Worm (Caenorhabditis elegans) whole organism, L3 larva: ENCODE data around the gene zif-1.
A peak's percentile ranks its signal among the peaks of the same experiment; 100 is the strongest.

Experiments used
- R02D3.7 ChIP-seq: fragments of 150-350 bp; optimal IDR thresholded peaks from 2 replicates; lab custom pipeline; 2014; ENCODE audit warnings: missing biosample characterization, missing genetic modification characterization
- ZK546.5 ChIP-seq: sonication (generic microtip); optimal IDR thresholded peaks from 2 replicates; lab custom pipeline; 2017; ENCODE audit warnings: missing biosample characterization, missing genetic modification characterization
- ama-1 ChIP-seq: fragments of 150-350 bp; optimal IDR thresholded peaks from 2 replicates; lab custom pipeline; 2018
- ceh-28 ChIP-seq: fragments of 150-350 bp; optimal IDR thresholded peaks from 2 replicates; lab custom pipeline; 2014; ENCODE audit warnings: missing biosample characterization, missing genetic modification reagents, missing genetic modification characterization
- ceh-82 ChIP-seq: fragments of 150-350 bp; optimal IDR thresholded peaks from 2 replicates; lab custom pipeline; 2014; ENCODE audit warnings: missing biosample characterization, missing genetic modification characterization
- ceh-9 ChIP-seq: sonication (generic microtip); optimal IDR thresholded peaks from 2 replicates; lab custom pipeline; 2018; ENCODE audit warnings: missing biosample characterization, missing genetic modification characterization
- egl-5 ChIP-seq: fragments of 150-350 bp; optimal IDR thresholded peaks from 2 replicates; lab custom pipeline; 2017; ENCODE audit warnings: missing biosample characterization, missing genetic modification reagents, missing genetic modification characterization, inconsistent platforms
- elt-1 ChIP-seq: fragments of 150-350 bp; optimal IDR thresholded peaks from 2 replicates; lab custom pipeline; 2014; ENCODE audit warnings: missing biosample characterization, missing genetic modification characterization
- elt-2 ChIP-seq: sonication (generic microtip); optimal IDR thresholded peaks from 2 replicates; lab custom pipeline; 2016; ENCODE audit warnings: missing genetic modification reagents, mild to moderate bottlenecking, missing genetic modification characterization, missing compliant biosample characterization
- elt-3 ChIP-seq, 3 experiments: fragments of 150-350 bp in 1 of 3; sonication (generic microtip) in 2 of 3; optimal IDR thresholded peaks; 2 replicates in 2 of 3; 4 replicates in 1 of 3; lab custom pipeline; 2014 to 2017; ENCODE audit warnings: missing biosample characterization in 3 of 3, missing genetic modification characterization in 3 of 3
- eor-1 ChIP-seq, 2 experiments: fragments of 150-350 bp; optimal IDR thresholded peaks; 2 replicates each; lab custom pipeline; 2014 to 2018; ENCODE audit warnings: missing biosample characterization in 2 of 2, missing genetic modification characterization in 2 of 2
- fkh-10 ChIP-seq: sonication (generic microtip); optimal IDR thresholded peaks from 2 replicates; lab custom pipeline; 2017; ENCODE audit warnings: missing biosample characterization, missing genetic modification reagents, missing genetic modification characterization
- fkh-2 ChIP-seq: fragments of 150-350 bp; optimal IDR thresholded peaks from 2 replicates; lab custom pipeline; 2014; ENCODE audit warnings: missing biosample characterization, missing genetic modification reagents, missing genetic modification characterization
- fos-1 ChIP-seq: fragments of 150-350 bp; optimal IDR thresholded peaks from 2 replicates; lab custom pipeline; 2014; ENCODE audit warnings: missing biosample characterization, missing genetic modification characterization
- hmg-11 ChIP-seq: sonication (generic microtip); optimal IDR thresholded peaks from 2 replicates; lab custom pipeline; 2016; ENCODE audit warnings: missing genetic modification characterization, missing compliant biosample characterization
- jun-1 ChIP-seq: fragments of 150-350 bp; optimal IDR thresholded peaks from 2 replicates; lab custom pipeline; 2014; ENCODE audit warnings: missing biosample characterization, missing genetic modification reagents, missing genetic modification characterization
- lin-15B ChIP-seq: fragments of 150-350 bp; optimal IDR thresholded peaks from 2 replicates; lab custom pipeline; 2014; ENCODE audit warnings: missing biosample characterization, missing genetic modification characterization
- lin-39 ChIP-seq: fragments of 150-350 bp; optimal IDR thresholded peaks from 2 replicates; lab custom pipeline; 2018; ENCODE audit warnings: missing biosample characterization, missing genetic modification reagents, missing genetic modification characterization
- mdl-1 ChIP-seq: fragments of 150-350 bp; optimal IDR thresholded peaks from 2 replicates; lab custom pipeline; 2014; ENCODE audit warnings: missing biosample characterization, missing genetic modification characterization
- mml-1 ChIP-seq: fragments of 150-350 bp; sonication (generic microtip); optimal IDR thresholded peaks from 3 replicates; lab custom pipeline; 2014; ENCODE audit warnings: missing biosample characterization, missing genetic modification characterization
- nfya-1 ChIP-seq: sonication (generic microtip); optimal IDR thresholded peaks from 2 replicates; lab custom pipeline; 2017; ENCODE audit warnings: missing genetic modification characterization, mild to moderate bottlenecking, missing compliant biosample characterization, antibody characterized with exemption, moderate library complexity; ENCODE audit not compliant: insufficient read depth
- nhr-12 ChIP-seq: fragments of 150-350 bp; optimal IDR thresholded peaks from 2 replicates; lab custom pipeline; 2014; ENCODE audit warnings: missing biosample characterization, missing genetic modification characterization
- nhr-23 ChIP-seq: fragments of 150-350 bp; optimal IDR thresholded peaks from 2 replicates; lab custom pipeline; 2014; ENCODE audit warnings: missing biosample characterization, missing genetic modification reagents, missing genetic modification characterization
- nhr-25 ChIP-seq: sonication (generic microtip); optimal IDR thresholded peaks from 2 replicates; lab custom pipeline; 2017; ENCODE audit warnings: missing biosample characterization, missing genetic modification characterization
- nhr-67 ChIP-seq: fragments of 150-350 bp; optimal IDR thresholded peaks from 2 replicates; lab custom pipeline; 2014; ENCODE audit warnings: missing biosample characterization, missing genetic modification characterization
- nhr-77 ChIP-seq: fragments of 150-350 bp; optimal IDR thresholded peaks from 2 replicates; lab custom pipeline; 2014; ENCODE audit warnings: missing biosample characterization, missing genetic modification characterization
- pha-4 ChIP-seq: fragments of 150-350 bp; optimal IDR thresholded peaks from 2 replicates; lab custom pipeline; 2014; ENCODE audit warnings: missing biosample characterization, missing genetic modification reagents, missing genetic modification characterization
- pqm-1 ChIP-seq: fragments of 150-350 bp; optimal IDR thresholded peaks from 2 replicates; lab custom pipeline; 2017; ENCODE audit warnings: missing biosample characterization, missing genetic modification characterization, inconsistent platforms
- skn-1 ChIP-seq: fragments of 150-350 bp; optimal IDR thresholded peaks from 2 replicates; lab custom pipeline; 2014; ENCODE audit warnings: missing biosample characterization, missing genetic modification characterization
- snpc-4 ChIP-seq: fragments of 150-350 bp; optimal IDR thresholded peaks from 2 replicates; lab custom pipeline; 2014; ENCODE audit warnings: missing biosample characterization, missing genetic modification characterization
- unc-39 ChIP-seq: sonication (generic microtip); optimal IDR thresholded peaks from 4 replicates; lab custom pipeline; 2017; ENCODE audit warnings: missing biosample characterization, missing genetic modification characterization
- unc-62 ChIP-seq: fragments of 150-350 bp; sonication (generic microtip); optimal IDR thresholded peaks from 4 replicates; lab custom pipeline; 2014; ENCODE audit warnings: missing biosample characterization, missing genetic modification reagents, missing genetic modification characterization
- zag-1 ChIP-seq: fragments of 150-350 bp; optimal IDR thresholded peaks from 2 replicates; lab custom pipeline; 2014; ENCODE audit warnings: missing biosample characterization, missing genetic modification characterization
- ztf-11 ChIP-seq: fragments of 150-350 bp; optimal IDR thresholded peaks from 2 replicates; lab custom pipeline; 2014; ENCODE audit warnings: missing biosample characterization, missing genetic modification characterization
- ztf-4 ChIP-seq: fragments of 150-350 bp; optimal IDR thresholded peaks from 2 replicates; lab custom pipeline; 2014; ENCODE audit warnings: missing biosample characterization, missing genetic modification characterization

Gene zif-1

DNA sequence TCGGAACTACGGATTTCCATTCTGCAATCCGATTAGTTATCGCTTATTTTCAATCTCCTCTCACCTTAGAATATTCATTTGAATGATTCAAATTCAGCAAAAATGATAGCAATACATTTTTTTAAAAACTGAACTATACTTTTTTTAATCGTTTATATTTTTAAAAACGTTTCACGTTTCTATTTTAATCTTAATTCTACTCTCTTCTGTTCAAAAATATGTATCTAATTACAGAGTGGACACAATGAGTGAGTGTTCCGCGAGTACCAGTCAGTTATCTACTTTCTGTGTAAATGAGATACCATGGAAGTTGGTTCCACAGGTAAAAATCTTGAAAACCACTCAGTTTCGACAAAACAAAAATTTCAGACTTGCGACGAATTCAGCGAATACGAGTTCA, at the start of gene zif-1, which contains the start of gene F59B2.15:
Gene zif-1 (plus strand): TSS at position 235 of the 400 bp plus-strand sequence.
Gene F59B2.15 (minus strand): TSS at position 101 of the 400 bp plus-strand sequence.
- TF ChIP-seq elt-1 (tag; lab: Kevin White, UChicago) = no peak
- TF ChIP-seq ztf-4 (tag; lab: Kevin White, UChicago) = no peak
- TF ChIP-seq mdl-1 (tag; lab: Kevin White, UChicago) = no peak
- TF ChIP-seq jun-1 (tag; lab: Kevin White, UChicago) = no peak
- TF ChIP-seq pha-4 (tag; lab: Kevin White, UChicago) = no peak
- no peak for TF ChIP-seq ceh-28 (tag; lab: Kevin White, UChicago)
- TF ChIP-seq ceh-9 (tag; lab: Kevin White, UChicago) = no peak
- no peak for TF ChIP-seq elt-2 (tag; lab: Kevin White, UChicago)
- no peak for TF ChIP-seq nfya-1 (tag; lab: Kevin White, UChicago)
- no peak for TF ChIP-seq lin-39 (tag; lab: Kevin White, UChicago)
- no peak for TF ChIP-seq nhr-77 (tag; lab: Kevin White, UChicago)
- TF ChIP-seq nhr-23 = no peak
- no peak for TF ChIP-seq nhr-25 (tag; lab: Kevin White, UChicago)
- no peak for TF ChIP-seq nhr-12 (tag; lab: Kevin White, UChicago)
- no peak for TF ChIP-seq fkh-10 (GFP tag; lab: Kevin White, UChicago)
- TF ChIP-seq zag-1 (tag; lab: Kevin White, UChicago) = no peak

DNA sequence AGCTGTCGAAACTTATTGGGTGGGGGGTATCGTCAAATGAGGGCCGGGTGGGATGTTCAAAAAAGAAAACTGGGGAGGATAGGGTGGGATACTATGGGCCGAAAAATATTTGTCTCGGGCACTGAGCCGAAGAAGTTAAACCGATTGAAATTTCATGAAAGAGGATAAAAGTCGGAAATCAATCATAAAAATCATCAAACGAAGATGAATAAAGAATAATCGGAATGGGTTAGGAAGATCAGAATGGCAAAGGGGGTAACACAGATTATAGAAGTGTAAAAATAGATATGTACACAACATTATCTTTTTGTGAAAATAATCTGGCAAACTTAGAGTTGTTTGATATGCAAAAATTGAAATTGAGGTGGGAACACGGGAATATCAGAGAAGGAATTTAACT, 47.0 kb upstream of the zif-1 start:
- no peak for TF ChIP-seq unc-39 (tag; lab: Kevin White, UChicago)
- no peak for TF ChIP-seq elt-3 (tag; optimal IDR thresholded peaks at IDR 0.05; lab: Kevin White, UChicago)
- TF ChIP-seq ZK546.5 (tag; lab: Kevin White, UChicago) = no peak
- no peak for TF ChIP-seq hmg-11 (tag; lab: Kevin White, UChicago)
- no peak for TF ChIP-seq pqm-1 (tag; lab: Kevin White, UChicago)
- TF ChIP-seq snpc-4 (tag; lab: Kevin White, UChicago) = no peak
- no peak for TF ChIP-seq skn-1 (tag; lab: Kevin White, UChicago)
- no peak for TF ChIP-seq unc-62 (GFP tag; lab: Kevin White, UChicago)
- no peak for TF ChIP-seq ceh-9 (tag; lab: Kevin White, UChicago)
- TF ChIP-seq nhr-12 (tag; lab: Kevin White, UChicago) = no peak
- TF ChIP-seq mdl-1 (tag; lab: Kevin White, UChicago) = no peak
- no peak for TF ChIP-seq fos-1 (tag; lab: Kevin White, UChicago)
- no peak for TF ChIP-seq eor-1 (tag; optimal IDR thresholded peaks at IDR 0.05; lab: Kevin White, UChicago)
- TF ChIP-seq nhr-67 (tag; lab: Kevin White, UChicago) = no peak
- TF ChIP-seq egl-5 (tag; lab: Kevin White, UChicago) = no peak
- no peak for TF ChIP-seq elt-2 (tag; lab: Kevin White, UChicago)
- no peak for TF ChIP-seq ztf-11 (tag; lab: Kevin White, UChicago)
- no peak for TF ChIP-seq pha-4 (tag; lab: Kevin White, UChicago)
- TF ChIP-seq, all 47 proteins: peak for 0

DNA sequence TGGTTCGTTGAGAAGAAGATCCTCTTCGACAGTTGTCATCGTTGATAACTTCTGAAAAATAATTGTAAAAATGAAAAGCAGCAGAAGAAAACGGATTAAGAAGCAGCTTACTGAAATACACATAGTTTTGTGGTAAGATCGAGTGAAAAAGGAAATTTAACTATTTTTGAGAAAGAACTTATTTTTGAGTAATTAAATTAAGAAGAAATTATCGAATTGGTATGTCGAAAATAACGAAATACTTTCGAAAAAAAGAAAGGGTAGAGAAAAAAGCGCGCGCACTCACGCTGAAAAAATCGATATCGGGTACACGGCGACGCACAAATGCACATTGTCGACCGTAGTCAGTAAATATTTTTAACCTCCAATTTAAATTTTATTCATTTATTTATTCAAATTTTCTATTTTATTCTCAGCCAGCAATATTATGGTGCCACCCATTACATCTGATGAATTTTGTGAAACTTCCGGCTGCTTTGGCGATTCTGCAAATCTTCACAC, 46.4 kb upstream of the zif-1 start, which contains the start of the genes ZK643.5 and ZK643.2:
Gene ZK643.5 (minus strand): TSS at position 51 of the 501 bp plus-strand sequence.
Gene ZK643.2 (plus strand): TSS at position 395 of the 501 bp plus-strand sequence.
- TF ChIP-seq snpc-4 (tag; lab: Kevin White, UChicago) (peak; percentile 38), ceh-9 (tag; lab: Kevin White, UChicago) (no peak), pha-4 (tag; lab: Kevin White, UChicago) (peak; percentile 84), ama-1 (lab: Kevin White, UChicago) (no peak), mml-1 (tag; lab: Kevin White, UChicago) (no peak), elt-2 (tag; lab: Kevin White, UChicago) (peak; percentile 14), ztf-11 (tag; lab: Kevin White, UChicago) (no peak), nhr-23 (no peak), ztf-4 (tag; lab: Kevin White, UChicago) (no peak), fkh-10 (GFP tag; lab: Kevin White, UChicago) (no peak), nhr-77 (tag; lab: Kevin White, UChicago) (no peak), lin-15B (peak; percentile 48), fkh-2 (tag; lab: Kevin White, UChicago) (no peak), egl-5 (tag; lab: Kevin White, UChicago) (peak; percentile 10), ceh-28 (tag; lab: Kevin White, UChicago) (peak; percentile 95), R02D3.7 (tag; lab: Kevin White, UChicago) (peak; percentile 27), nfya-1 (tag; lab: Kevin White, UChicago) (peak; percentile 86), hmg-11 (tag; lab: Kevin White, UChicago) (peak; percentile 86), skn-1 (tag; lab: Kevin White, UChicago) (no peak), ceh-82 (tag; lab: Kevin White, UChicago) (peak; percentile 11)
